Worm (Caenorhabditis elegans) whole organism, L4 larva: Measurements from ENCODE around the gene C49H3.16.

Experiments used
- F49E8.2 ChIP-seq: sonication (generic microtip); optimal IDR thresholded peaks from 2 replicates; lab custom pipeline; 2016; ENCODE audit warnings: missing compliant biosample characterization, mild to moderate bottlenecking, missing genetic modification characterization, borderline replicate concordance
- T20F7.1 ChIP-seq: fragments of 200-800 bp; sonication (Bioruptor generic); optimal IDR thresholded peaks from 2 replicates; lab custom pipeline; 2018; ENCODE audit warnings: mild to moderate bottlenecking, missing genetic modification characterization, missing compliant biosample characterization
- Y48G9A.11 ChIP-seq: fragments of 200-800 bp; sonication (Bioruptor generic); IDR thresholded peaks from 2 replicates; pipeline ENCODE4 v1.3.6; 2022; ENCODE audit warnings: missing genetic modification reagents, missing genetic modification characterization, missing compliant biosample characterization
- ceh-32 ChIP-seq: sonication (generic microtip); optimal IDR thresholded peaks from 2 replicates; lab custom pipeline; 2016; ENCODE audit warnings: mild to moderate bottlenecking, missing genetic modification characterization, missing compliant biosample characterization; ENCODE audit not compliant: poor library complexity
- dpl-1 ChIP-seq: fragments of 150-350 bp; optimal IDR thresholded peaks from 2 replicates; lab custom pipeline; 2014; ENCODE audit warnings: missing biosample characterization, missing genetic modification reagents, missing genetic modification characterization
- nhr-10 ChIP-seq: fragments of 150-350 bp; optimal IDR thresholded peaks from 2 replicates; lab custom pipeline; 2014; ENCODE audit warnings: missing biosample characterization, missing genetic modification characterization
- nhr-11 ChIP-seq: fragments of 150-350 bp; optimal IDR thresholded peaks from 2 replicates; lab custom pipeline; 2014; ENCODE audit warnings: missing biosample characterization, missing genetic modification characterization
- snpc-4 ChIP-seq: fragments of 150-350 bp; optimal IDR thresholded peaks from 2 replicates; lab custom pipeline; 2014; ENCODE audit warnings: missing biosample characterization, missing genetic modification characterization

DNA sequence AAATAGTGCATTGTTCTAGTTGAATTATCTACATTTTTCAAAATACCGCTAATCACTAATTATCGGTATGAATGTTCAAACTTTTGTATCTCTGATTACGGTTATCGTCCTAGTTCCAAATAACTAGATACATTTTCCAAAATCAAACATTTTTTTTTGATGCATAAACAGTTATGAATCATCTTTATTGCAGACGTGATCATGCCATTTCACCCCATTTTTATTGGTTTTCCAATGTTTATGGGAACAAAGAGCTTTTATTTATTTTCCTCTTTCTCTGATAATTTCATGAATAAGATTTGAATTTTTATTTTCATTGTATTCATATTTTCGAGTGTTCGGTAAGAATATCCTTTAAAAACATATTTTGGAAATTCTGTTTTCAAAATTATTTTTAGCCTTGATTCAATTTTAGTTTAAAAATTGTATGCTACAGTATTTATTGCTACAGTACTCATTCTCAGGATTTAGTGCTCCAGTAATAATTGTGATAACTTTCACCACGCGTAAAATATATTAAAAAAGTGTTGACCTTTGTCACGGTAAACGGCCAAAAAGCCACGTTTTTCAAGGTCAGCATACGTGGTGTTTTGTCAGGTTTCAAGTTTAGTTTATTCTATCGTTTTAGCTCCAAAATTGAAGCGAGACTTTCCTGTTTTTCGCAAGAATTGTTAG, 36.6 kb downstream of the C49H3.16 start, which contains the start of gene csr-1:
- TF ChIP-seq nhr-10 (tag; lab: Kevin White, UChicago) (no peak), ceh-32 (tag; lab: Kevin White, UChicago) (no peak), Y48G9A.11 (GFP tag; lab: Robert Waterston, UW) (no peak), snpc-4 (tag; lab: Kevin White, UChicago) (no peak), dpl-1 (no peak), nhr-11 (no peak), F49E8.2 (tag; lab: Kevin White, UChicago) (no peak), T20F7.1 (GFP tag; lab: Kevin White, UChicago) (no peak)
